Fruit fly (Drosophila melanogaster): ENCODE measurements around the gene CG31288.

CG31288 gene

DNA sequence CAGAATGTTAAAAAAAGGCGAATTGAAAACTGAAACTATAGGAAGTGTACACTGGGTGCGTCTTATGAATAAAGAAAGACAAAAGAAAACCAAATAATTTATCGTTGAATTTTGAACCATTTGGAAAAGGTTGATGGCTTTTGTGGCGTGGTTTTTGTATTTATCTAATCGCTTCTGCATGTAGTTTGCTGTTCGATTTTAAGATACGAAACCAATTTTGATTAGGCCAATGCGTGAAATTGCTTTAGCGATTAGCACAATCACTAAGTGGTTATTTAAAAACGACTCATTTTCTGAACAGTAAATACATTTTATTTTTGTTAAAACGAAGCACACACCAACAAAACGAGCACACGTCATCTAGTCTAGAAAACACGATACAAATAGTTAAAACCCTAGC is 38.7 kb downstream of the CG31288 start:
- no peak for TF ChIP-seq OdsH (GFP tag; optimal IDR thresholded peaks at IDR 0.05)
- TF ChIP-seq tai (GFP tag; optimal IDR thresholded peaks at IDR 0.05) = no peak
- no peak for TF ChIP-seq ey (GFP tag; optimal IDR thresholded peaks at IDR 0.05)
- TF ChIP-seq Abd-B (GFP tag; optimal IDR thresholded peaks at IDR 0.05) = no peak
- TF ChIP-seq h (GFP tag; optimal IDR thresholded peaks at IDR 0.05) = no peak
- TF ChIP-seq CrebA (GFP tag; optimal IDR thresholded peaks at IDR 0.05; ENCODE audit: borderline replicate concordance) = no peak
- no peak for TF ChIP-seq Mio (GFP tag; optimal IDR thresholded peaks at IDR 0.05)
- TF ChIP-seq br (GFP tag; optimal IDR thresholded peaks at IDR 0.05) = no peak
- TF ChIP-seq Hr78 (GFP tag; optimal IDR thresholded peaks at IDR 0.05) = no peak
- no peak for TF ChIP-seq CG9705 (GFP tag; optimal IDR thresholded peaks at IDR 0.05)
- no peak for TF ChIP-seq Dfd (GFP tag; optimal IDR thresholded peaks at IDR 0.05)
- no peak for TF ChIP-seq dl (GFP tag; optimal IDR thresholded peaks at IDR 0.05; ENCODE audit: insufficient read depth in 1 of 2, partially characterized antibody in 2 of 2)
- no peak for TF ChIP-seq GATAd (GFP tag; optimal IDR thresholded peaks at IDR 0.05)
- no peak for TF ChIP-seq dmrt93B (GFP tag; optimal IDR thresholded peaks at IDR 0.05)

- TF ChIP-seq br (GFP tag; optimal IDR thresholded peaks at IDR 0.05) = peak; percentile 96
- TF ChIP-seq fru (GFP tag; optimal IDR thresholded peaks at IDR 0.05) = peak; percentile 97
- TF ChIP-seq CG32264 (GFP tag; optimal IDR thresholded peaks at IDR 0.05) = peak; percentile 93
- no peak for TF ChIP-seq Hr78 (GFP tag; optimal IDR thresholded peaks at IDR 0.05)
- TF ChIP-seq sv (GFP tag; optimal IDR thresholded peaks at IDR 0.05) = peak; percentile 98
- peak; percentile 98 for TF ChIP-seq HLH106 (tag; optimal IDR thresholded peaks at IDR 0.05)
- TF ChIP-seq CG9705 (GFP tag; optimal IDR thresholded peaks at IDR 0.05) = peak; percentile 95
- TF ChIP-seq rgr (GFP tag; optimal IDR thresholded peaks at IDR 0.05) = peak; percentile 98
- TF ChIP-seq sage (GFP tag; optimal IDR thresholded peaks at IDR 0.05) = no peak
- no peak for TF ChIP-seq usp (GFP tag; optimal IDR thresholded peaks at IDR 0.05)
- peak; percentile 98 for TF ChIP-seq Jra (GFP tag; optimal IDR thresholded peaks at IDR 0.05)
- peak; percentile 97 for TF ChIP-seq woc (GFP tag; optimal IDR thresholded peaks at IDR 0.05)
- TF ChIP-seq Dif (GFP tag; optimal IDR thresholded peaks at IDR 0.05; ENCODE audit: partially characterized antibody) = no peak
- peak; percentile 96 for TF ChIP-seq Sp1 (GFP tag; optimal IDR thresholded peaks at IDR 0.05)
- no peak for TF ChIP-seq Vsx2 (GFP tag; optimal IDR thresholded peaks at IDR 0.05; ENCODE audit: partially characterized antibody)
- no peak for TF ChIP-seq pan (optimal IDR thresholded peaks at IDR 0.05)
- peak; percentile 89 to 98 for TF ChIP-seq foxo (GFP tag; optimal IDR thresholded peaks at IDR 0.05)
- peak; percentile 40 for TF ChIP-seq Rel (GFP tag; optimal IDR thresholded peaks at IDR 0.05)
- TF ChIP-seq Rel (tag; optimal IDR thresholded peaks at IDR 0.05) = peak; percentile 82
- no peak for TF ChIP-seq CrebA (GFP tag; optimal IDR thresholded peaks at IDR 0.05; ENCODE audit: borderline replicate concordance)
- TF ChIP-seq Hr83 (GFP tag; optimal IDR thresholded peaks at IDR 0.05; ENCODE audit: poor library complexity, severe bottlenecking) = peak; percentile 96
- peak; percentile 94 for TF ChIP-seq psq (GFP tag; optimal IDR thresholded peaks at IDR 0.05)
- TF ChIP-seq OdsH (GFP tag; optimal IDR thresholded peaks at IDR 0.05) = peak; percentile 96
- TF ChIP-seq N (GFP tag; optimal IDR thresholded peaks at IDR 0.05) = no peak
- peak; percentile 97 for TF ChIP-seq ey (GFP tag; optimal IDR thresholded peaks at IDR 0.05)
- TF ChIP-seq GATAd (GFP tag; optimal IDR thresholded peaks at IDR 0.05) = peak; percentile 94
- TF ChIP-seq dsf (GFP tag; optimal IDR thresholded peaks at IDR 0.05; ENCODE audit: borderline replicate concordance) = peak; percentile 94
- peak; percentile 79 for TF ChIP-seq Mio (GFP tag; optimal IDR thresholded peaks at IDR 0.05)
- peak; percentile 99 for TF ChIP-seq Hnf4 (GFP tag; optimal IDR thresholded peaks at IDR 0.05)
- no peak for TF ChIP-seq tai (GFP tag; optimal IDR thresholded peaks at IDR 0.05)
- TF ChIP-seq jim (GFP tag; optimal IDR thresholded peaks at IDR 0.05) = peak; percentile 43
- no peak for TF ChIP-seq brk (GFP tag; optimal IDR thresholded peaks at IDR 0.05)
- no peak for TF ChIP-seq Dfd (GFP tag; optimal IDR thresholded peaks at IDR 0.05)
- TF ChIP-seq Myc (optimal IDR thresholded peaks at IDR 0.05) = peak; percentile 25
- no peak for TF ChIP-seq lola (GFP tag; optimal IDR thresholded peaks at IDR 0.05)
- TF ChIP-seq Abd-B (GFP tag; optimal IDR thresholded peaks at IDR 0.05) = no peak
- TF ChIP-seq h (GFP tag; optimal IDR thresholded peaks at IDR 0.05) = peak; percentile 99
- TF ChIP-seq dl (GFP tag; optimal IDR thresholded peaks at IDR 0.05; ENCODE audit: insufficient read depth in 1 of 2, partially characterized antibody in 2 of 2) = no peak
- peak; percentile 96 for TF ChIP-seq dmrt93B (GFP tag; optimal IDR thresholded peaks at IDR 0.05)
These were observed 40.6 kb downstream of the CG31288 start, which contains the start of gene CG11857 for dm6 chr3R:25258628-25259240. CG11857 (plus strand) TSS chr3R:25258898.
